Fruit fly (Drosophila melanogaster) whole organism, prepupa: Measurements from ENCODE around the gene cdi.
A peak's percentile ranks its signal among the peaks of the same experiment; 100 is the strongest.

ENCODE experiments used
- CG10631 ChIP-seq: fragments of 200-800 bp; sonication (Bioruptor generic); optimal IDR thresholded peaks from 2 replicates; lab custom pipeline; 2016; ENCODE audit warnings: missing biosample characterization, missing genetic modification characterization
- CG10669 ChIP-seq: fragments of 200-800 bp; sonication (Bioruptor generic); optimal IDR thresholded peaks from 3 replicates; lab custom pipeline; 2018; ENCODE audit warnings: missing biosample characterization, mild to moderate bottlenecking, missing genetic modification characterization, moderate library complexity
- CG11762 ChIP-seq: fragments of 200-800 bp; sonication (Bioruptor generic); optimal IDR thresholded peaks from 3 replicates; lab custom pipeline; 2016; ENCODE audit warnings: missing biosample characterization, missing genetic modification characterization; ENCODE audit not compliant: insufficient read depth
- CG15336 ChIP-seq: fragments of 200-800 bp; sonication (Bioruptor generic); IDR thresholded peaks from 2 replicates; pipeline ENCODE4 v1.3.6; 2022; ENCODE audit warnings: missing biosample characterization, missing genetic modification characterization
- CG1621 ChIP-seq: fragments of 200-800 bp; sonication (Bioruptor generic); optimal IDR thresholded peaks from 3 replicates; lab custom pipeline; 2018; ENCODE audit warnings: missing biosample characterization, mild to moderate bottlenecking, missing genetic modification characterization
- CG16779 ChIP-seq: fragments of 200-800 bp; sonication (Bioruptor generic); optimal IDR thresholded peaks from 3 replicates; lab custom pipeline; 2017; ENCODE audit warnings: missing biosample characterization, mild to moderate bottlenecking, missing genetic modification characterization
- CG3032 ChIP-seq: fragments of 200-800 bp; optimal IDR thresholded peaks from 2 replicates; lab custom pipeline; 2019; ENCODE audit warnings: missing biosample characterization, mild to moderate bottlenecking, missing genetic modification characterization, moderate library complexity
- CG32006 ChIP-seq: fragments of 200-800 bp; sonication (Bioruptor generic); optimal IDR thresholded peaks from 3 replicates; lab custom pipeline; 2017; ENCODE audit warnings: missing biosample characterization, mild to moderate bottlenecking, missing genetic modification characterization
- CG3919 ChIP-seq: fragments of 200-800 bp; sonication (Bioruptor generic); optimal IDR thresholded peaks from 3 replicates; lab custom pipeline; 2016; ENCODE audit warnings: missing biosample characterization, missing genetic modification characterization
- CG4318 ChIP-seq: fragments of 200-800 bp; sonication (Bioruptor generic); optimal IDR thresholded peaks from 3 replicates; lab custom pipeline; 2017; ENCODE audit warnings: missing biosample characterization, mild to moderate bottlenecking, missing genetic modification characterization
- CG6792 ChIP-seq: fragments of 200-800 bp; sonication (Bioruptor generic); optimal IDR thresholded peaks from 3 replicates; lab custom pipeline; 2016; ENCODE audit warnings: missing biosample characterization, missing genetic modification characterization
- CG6808 ChIP-seq: fragments of 200-800 bp; sonication (Bioruptor generic); optimal IDR thresholded peaks from 3 replicates; lab custom pipeline; 2017; ENCODE audit warnings: missing biosample characterization, missing genetic modification characterization, mild to moderate bottlenecking, moderate library complexity, missing genetic modification reagents
- CG6854 ChIP-seq: fragments of 200-800 bp; sonication (Bioruptor generic); optimal IDR thresholded peaks from 2 replicates; lab custom pipeline; 2017; ENCODE audit warnings: missing biosample characterization, mild to moderate bottlenecking, missing genetic modification characterization
- CG7368 ChIP-seq: fragments of 200-800 bp; sonication (Bioruptor generic); optimal IDR thresholded peaks from 3 replicates; lab custom pipeline; 2016; ENCODE audit warnings: missing biosample characterization, missing genetic modification characterization
- CG8119 ChIP-seq: fragments of 200-800 bp; sonication (Bioruptor generic); IDR thresholded peaks from 3 replicates; pipeline ENCODE4 v1.3.6; 2022; ENCODE audit warnings: missing biosample characterization, missing genetic modification characterization
- Eip75B ChIP-seq: fragments of 200-800 bp; sonication (Bioruptor generic); optimal IDR thresholded peaks from 3 replicates; lab custom pipeline; 2016; ENCODE audit warnings: missing biosample characterization, missing genetic modification characterization
- Eip78C ChIP-seq: fragments of 200-800 bp; sonication (Bioruptor generic); peaks from one replicate; lab custom pipeline; 2016; ENCODE audit warnings: missing biosample characterization, missing genetic modification characterization
- Ets96B ChIP-seq: fragments of 200-800 bp; optimal IDR thresholded peaks from 2 replicates; lab custom pipeline; 2019; ENCODE audit warnings: missing biosample characterization, mild to moderate bottlenecking, missing genetic modification characterization, moderate library complexity
- Gug ChIP-seq: fragments of 200-800 bp; sonication (Bioruptor generic); IDR thresholded peaks from 2 replicates; pipeline ENCODE4 v1.3.6; 2022; ENCODE audit warnings: missing biosample characterization, missing genetic modification characterization
- Hr38 ChIP-seq: sonication (Bioruptor generic); optimal IDR thresholded peaks from 2 replicates; lab custom pipeline; 2016; ENCODE audit warnings: missing biosample characterization, missing genetic modification characterization
- Hr4 ChIP-seq: fragments of 200-800 bp; sonication (Bioruptor generic); optimal IDR thresholded peaks from 3 replicates; lab custom pipeline; 2016; ENCODE audit warnings: missing biosample characterization, missing genetic modification characterization
- Lpt ChIP-seq: fragments of 200-800 bp; sonication (Bioruptor generic); optimal IDR thresholded peaks from 3 replicates; lab custom pipeline; 2016; ENCODE audit warnings: missing biosample characterization, missing genetic modification characterization
- Met ChIP-seq: fragments of 200-800 bp; sonication (Bioruptor generic); optimal IDR thresholded peaks from 3 replicates; lab custom pipeline; 2016; ENCODE audit warnings: missing biosample characterization, missing genetic modification characterization
- OdsH ChIP-seq: fragments of 200-800 bp; sonication (Bioruptor generic); optimal IDR thresholded peaks from 3 replicates; lab custom pipeline; 2016; ENCODE audit warnings: missing biosample characterization, missing genetic modification characterization
- Sox102F ChIP-seq: fragments of 200-800 bp; sonication (Bioruptor generic); optimal IDR thresholded peaks from 2 replicates; lab custom pipeline; 2016; ENCODE audit warnings: missing biosample characterization, mild to moderate bottlenecking, missing genetic modification characterization
- Sox14 ChIP-seq: fragments of 200-800 bp; sonication (Bioruptor generic); optimal IDR thresholded peaks from 3 replicates; lab custom pipeline; 2016; ENCODE audit warnings: missing biosample characterization, missing genetic modification characterization
- achi ChIP-seq: fragments of 200-800 bp; sonication (Bioruptor generic); optimal IDR thresholded peaks from 3 replicates; lab custom pipeline; 2016; ENCODE audit warnings: missing biosample characterization, missing genetic modification characterization
- cyc ChIP-seq: fragments of 200-800 bp; sonication (Bioruptor generic); optimal IDR thresholded peaks from 3 replicates; lab custom pipeline; 2016; ENCODE audit warnings: missing biosample characterization, missing genetic modification characterization
- dac ChIP-seq: fragments of 200-800 bp; sonication (Bioruptor generic); optimal IDR thresholded peaks from 2 replicates; lab custom pipeline; 2017; ENCODE audit warnings: missing biosample characterization, mild to moderate bottlenecking, missing genetic modification characterization
- dsx ChIP-seq: fragments of 200-800 bp; optimal IDR thresholded peaks from 3 replicates; lab custom pipeline; 2019; ENCODE audit warnings: missing biosample characterization, mild to moderate bottlenecking, missing genetic modification characterization, moderate library complexity; ENCODE audit not compliant: poor library complexity, severe bottlenecking
- eg ChIP-seq: fragments of 200-800 bp; sonication (Bioruptor generic); IDR thresholded peaks from 3 replicates; pipeline ENCODE4 v1.3.6; 2022; ENCODE audit warnings: missing biosample characterization, missing genetic modification characterization
- esn ChIP-seq: fragments of 200-800 bp; sonication (Bioruptor generic); optimal IDR thresholded peaks from 2 replicates; lab custom pipeline; 2016; ENCODE audit warnings: missing biosample characterization, mild to moderate bottlenecking, missing genetic modification characterization, moderate library complexity
- fd85E ChIP-seq: fragments of 200-800 bp; sonication (Bioruptor generic); optimal IDR thresholded peaks from 3 replicates; lab custom pipeline; 2016; ENCODE audit warnings: missing biosample characterization, missing genetic modification characterization
- fkh ChIP-seq: fragments of 200-800 bp; sonication (Bioruptor generic); optimal IDR thresholded peaks from 3 replicates; lab custom pipeline; 2017; ENCODE audit warnings: missing biosample characterization, mild to moderate bottlenecking, missing genetic modification characterization, moderate library complexity
- lz ChIP-seq: fragments of 200-800 bp; sonication (Bioruptor generic); optimal IDR thresholded peaks from 3 replicates; lab custom pipeline; 2016; ENCODE audit warnings: missing biosample characterization, missing genetic modification characterization
- net ChIP-seq: fragments of 200-800 bp; sonication (Bioruptor generic); optimal IDR thresholded peaks from 3 replicates; lab custom pipeline; 2016; ENCODE audit warnings: missing biosample characterization, missing genetic modification characterization
- salr ChIP-seq, 2 experiments: fragments of 200-800 bp; sonication (Bioruptor generic); optimal IDR thresholded peaks; 3 replicates each; lab custom pipeline; 2016 to 2018; ENCODE audit warnings: missing biosample characterization in 2 of 2, missing genetic modification characterization in 2 of 2, mild to moderate bottlenecking in 1 of 2
- spab ChIP-seq: fragments of 200-800 bp; sonication (Bioruptor generic); optimal IDR thresholded peaks from 2 replicates; lab custom pipeline; 2017; ENCODE audit warnings: missing biosample characterization, mild to moderate bottlenecking, missing genetic modification characterization, missing genetic modification reagents
- ss ChIP-seq, 2 experiments: fragments of 200-800 bp; sonication (Bioruptor generic); optimal IDR thresholded peaks; 2 replicates in 1 of 2; 3 replicates in 1 of 2; lab custom pipeline; 2017 to 2018; ENCODE audit warnings: mild to moderate bottlenecking in 2 of 2, missing biosample characterization in 2 of 2, missing genetic modification characterization in 2 of 2, moderate library complexity in 1 of 2
- svp ChIP-seq: fragments of 200-800 bp; sonication (Bioruptor generic); peaks from one replicate; lab custom pipeline; 2016; ENCODE audit warnings: missing biosample characterization, missing genetic modification characterization
- topi ChIP-seq: fragments of 200-800 bp; sonication (Bioruptor generic); optimal IDR thresholded peaks from 3 replicates; lab custom pipeline; 2016; ENCODE audit warnings: missing biosample characterization, missing genetic modification characterization
- vri ChIP-seq: fragments of 200-800 bp; sonication (Bioruptor generic); optimal IDR thresholded peaks from 3 replicates; lab custom pipeline; 2016; ENCODE audit warnings: missing biosample characterization, mild to moderate bottlenecking, missing genetic modification characterization

cdi gene

DNA sequence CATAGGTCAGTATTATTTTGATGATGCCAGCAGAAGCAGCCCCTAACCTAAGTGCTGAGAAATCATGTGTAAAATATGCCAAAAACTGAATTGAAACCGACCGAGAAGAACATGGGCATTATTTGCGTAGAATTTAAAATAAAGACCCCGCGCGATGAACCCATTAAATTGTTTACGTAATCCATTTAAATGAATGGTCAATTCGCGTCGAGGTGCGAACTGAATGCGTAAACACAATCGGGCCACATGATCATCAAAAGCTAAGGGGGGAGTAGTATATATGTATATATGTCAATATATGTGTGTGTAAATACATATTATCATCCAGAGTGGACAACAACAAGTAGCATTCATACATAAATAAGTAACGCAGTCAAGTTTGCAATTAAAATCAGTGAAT lies 33.9 kb downstream of the cdi start (continued):
- TF ChIP-seq CG8119 (GFP tag; lab: Robert Waterston, UW) (no peak), Lpt (GFP tag; lab: Kevin White, UChicago) (no peak), Hr4 (GFP tag; lab: Kevin White, UChicago) (no peak), CG7368 (GFP tag; lab: Kevin White, UChicago) (no peak), Sox102F (GFP tag; lab: Kevin White, UChicago) (no peak), esn (GFP tag; lab: Kevin White, UChicago) (peak; percentile 10), salr (GFP tag; optimal IDR thresholded peaks at IDR 0.05; lab: Kevin White, UChicago) (no peak), Met (GFP tag; lab: Kevin White, UChicago) (no peak), CG4318 (GFP tag; lab: Kevin White, UChicago) (no peak), dac (no peak), CG10631 (GFP tag; lab: Kevin White, UChicago) (no peak), OdsH (GFP tag; lab: Kevin White, UChicago) (no peak), CG1621 (no peak), net (GFP tag; lab: Kevin White, UChicago) (no peak), Hr38 (GFP tag; lab: Kevin White, UChicago) (no peak), cyc (GFP tag; lab: Kevin White, UChicago) (no peak), CG16779 (tag; lab: Kevin White, UChicago) (no peak), CG3919 (no peak)

DNA sequence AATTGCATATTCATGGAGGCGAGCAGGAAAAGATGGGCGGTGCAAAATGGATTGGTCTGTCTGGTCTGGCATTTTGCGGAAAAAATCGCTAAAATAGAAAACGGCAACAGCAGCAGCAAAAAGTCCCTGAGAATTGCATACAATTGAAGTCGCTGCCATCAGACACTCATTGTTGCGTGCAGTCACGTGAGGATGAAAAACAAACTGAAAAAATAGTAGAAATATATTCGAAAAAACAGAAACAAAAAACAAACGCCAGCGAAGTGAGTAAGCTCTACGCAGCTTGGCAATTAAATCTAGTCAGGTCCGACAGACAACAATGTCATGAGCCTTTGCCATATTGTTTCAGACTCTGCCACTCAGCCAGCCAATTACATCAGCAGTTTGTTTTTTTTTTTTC lies 34.8 kb downstream of the cdi start:
- TF ChIP-seq CG15336 (GFP tag; lab: Robert Waterston, UW), result peak; percentile 29; the same call in 1 of the 2 replicates
- TF ChIP-seq CG8119 (GFP tag; lab: Robert Waterston, UW), result peak; percentile 55; the same call in 1 of the 3 replicates
- no peak for TF ChIP-seq Sox102F (GFP tag; lab: Kevin White, UChicago)
- peak; percentile 4 to 74 for TF ChIP-seq ss (GFP tag; optimal IDR thresholded peaks at IDR 0.05; lab: Kevin White, UChicago)
- no peak for TF ChIP-seq topi
- TF ChIP-seq eg (GFP tag; lab: Robert Waterston, UW), result 0 out of 3 replicates have a peak, but pooled peaks have one; percentile 35

DNA sequence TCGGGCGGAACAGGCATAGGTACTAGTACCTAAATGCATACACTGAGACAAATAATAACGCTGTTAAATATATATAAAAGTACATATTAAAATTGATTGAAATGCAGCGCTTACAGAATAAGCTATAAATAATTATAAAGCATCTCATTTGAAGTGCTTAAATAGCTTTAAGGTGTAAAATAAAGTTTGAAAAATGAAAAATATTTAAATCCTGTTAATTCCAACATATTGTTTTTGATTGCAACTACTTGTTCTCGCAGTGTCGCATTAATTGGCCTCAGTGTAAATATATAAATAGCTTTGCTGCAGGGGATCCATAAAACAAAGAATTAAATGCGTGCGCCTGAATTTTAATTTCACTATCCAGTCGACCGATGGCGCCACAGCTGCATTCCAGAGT lies 35.7 kb downstream of the cdi start:
- TF ChIP-seq Eip78C (GFP tag; lab: Kevin White, UChicago) (peak; percentile 61), CG15336 (GFP tag; lab: Robert Waterston, UW) (peak; percentile 56), CG32006 (peak; percentile 26), CG6854 (GFP tag; lab: Kevin White, UChicago) (no peak), CG3032 (tag; lab: Kevin White, UChicago) (peak; percentile 22), fd85E (GFP tag; lab: Kevin White, UChicago) (no peak), eg (GFP tag; lab: Robert Waterston, UW) (peak; percentile 36; the same call in 1 of the 3 replicates), dsx (GFP tag; lab: Kevin White, UChicago) (peak; percentile 20), CG6808 (GFP tag; lab: Kevin White, UChicago) (peak; percentile 4), Ets96B (tag; lab: Kevin White, UChicago) (peak; percentile 52), CG8119 (GFP tag; lab: Robert Waterston, UW) (0 out of 3 replicates have a peak, but pooled peaks have one; percentile 34), Met (GFP tag; lab: Kevin White, UChicago) (no peak), Hr4 (GFP tag; lab: Kevin White, UChicago) (peak; percentile 0), esn (GFP tag; lab: Kevin White, UChicago) (no peak), svp (GFP tag; lab: Kevin White, UChicago) (peak; percentile 55), CG10669 (GFP tag; lab: Kevin White, UChicago) (peak; percentile 12), Eip75B (peak; percentile 17)

DNA sequence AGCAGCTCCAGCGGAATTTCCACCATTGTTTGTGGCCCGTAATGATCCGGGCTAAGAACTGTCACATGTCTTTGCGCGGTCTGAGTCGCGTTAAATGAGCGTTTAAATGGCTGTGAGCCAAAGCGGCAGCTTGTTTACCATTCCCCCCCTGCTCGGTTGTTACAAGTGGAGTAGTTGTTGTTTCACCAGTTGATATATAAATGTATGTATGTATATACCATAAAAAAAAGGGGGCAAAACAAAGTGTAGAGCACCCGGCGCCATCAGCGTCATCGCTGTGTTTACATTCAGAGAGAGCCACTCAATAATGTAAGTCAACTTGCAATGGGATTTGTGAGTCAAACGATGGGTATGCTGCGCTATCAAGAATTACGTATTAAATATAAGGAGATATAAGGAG lies 37.2 kb downstream of the cdi start:
- TF ChIP-seq CG10669 (GFP tag; lab: Kevin White, UChicago) (no peak), Eip78C (GFP tag; lab: Kevin White, UChicago) (peak; percentile 66), CG10631 (GFP tag; lab: Kevin White, UChicago) (peak; percentile 37), vri (GFP tag; lab: Kevin White, UChicago) (no peak), Met (GFP tag; lab: Kevin White, UChicago) (no peak), ss (GFP tag; optimal IDR thresholded peaks at IDR 0.05; lab: Kevin White, UChicago) (peak; percentile 39 to 51), dac (no peak), CG6808 (GFP tag; lab: Kevin White, UChicago) (no peak), Sox14 (no peak), achi (GFP tag; lab: Kevin White, UChicago) (peak; percentile 19), OdsH (GFP tag; lab: Kevin White, UChicago) (no peak), Sox102F (GFP tag; lab: Kevin White, UChicago) (no peak), Eip75B (peak; percentile 0), Hr4 (GFP tag; lab: Kevin White, UChicago) (peak; percentile 11), svp (GFP tag; lab: Kevin White, UChicago) (peak; percentile 46), Gug (GFP tag; lab: Robert Waterston, UW) (peak; percentile 22; the same call in 1 of the 2 replicates), Ets96B (tag; lab: Kevin White, UChicago) (no peak), esn (GFP tag; lab: Kevin White, UChicago) (no peak), fkh (GFP tag; lab: Kevin White, UChicago) (peak; percentile 69), spab (GFP tag; lab: Kevin White, UChicago) (peak; percentile 4), CG6792 (GFP tag; lab: Kevin White, UChicago) (no peak), fd85E (GFP tag; lab: Kevin White, UChicago) (no peak), CG11762 (GFP tag; lab: Kevin White, UChicago) (no peak), lz (GFP tag; lab: Kevin White, UChicago) (no peak), CG32006 (no peak)
